Worm (Caenorhabditis elegans): ENCODE results near the gene mdt-11.
A peak's percentile ranks its signal among the peaks of the same experiment; 100 is the strongest.

The mdt-11 gene

DNA sequence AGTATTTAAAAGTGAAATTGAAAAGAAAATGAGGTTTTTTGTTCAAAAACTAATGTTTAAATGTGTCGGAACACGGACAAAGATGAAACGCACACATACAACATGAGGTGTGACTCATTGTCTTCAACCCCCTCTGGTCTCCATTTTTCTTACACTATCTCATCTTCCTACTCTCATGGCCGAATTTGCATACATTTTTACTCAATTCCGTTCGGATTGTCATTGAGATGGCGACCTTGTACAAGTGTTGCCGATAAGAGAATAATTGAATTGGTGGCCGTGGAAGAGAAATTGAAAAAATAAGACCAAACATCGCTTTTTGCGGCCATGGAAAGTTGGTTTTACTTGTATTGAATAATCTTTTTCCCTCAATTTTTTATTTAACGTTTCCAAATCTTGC, 26.2 kb downstream of the mdt-11 start, which contains the start of gene txbp-3 (continued):
- TF ChIP-seq ekl-4 (GFP tag; IDR thresholded peaks at IDR 0.05) (no peak), hmg-1.2 (GFP tag; IDR thresholded peaks at IDR 0.05) (peak; percentile 20; the same call in 1 of the 2 replicates), F10E7.11 (tag; optimal IDR thresholded peaks at IDR 0.05) (no peak), sea-2 (GFP tag; IDR thresholded peaks at IDR 0.05) (no peak), ztf-22 (GFP tag; optimal IDR thresholded peaks at IDR 0.05) (no peak), lin-35 (GFP tag; optimal IDR thresholded peaks at IDR 0.05) (no peak), Y79H2A.3 (GFP tag; conservative IDR thresholded peaks at IDR 0.05) (no peak), hlh-26 (GFP tag; conservative IDR thresholded peaks at IDR 0.05) (no peak), ccch-3 (GFP tag; optimal IDR thresholded peaks at IDR 0.05) (no peak), snpc-4 (GFP tag; optimal IDR thresholded peaks at IDR 0.05) (no peak), snpc-4 (tag; optimal IDR thresholded peaks at IDR 0.05) (peak in 1 of 4 experiments; percentile 49), lsy-27 (tag; optimal IDR thresholded peaks at IDR 0.05; ENCODE audit: borderline replicate concordance, insufficient read depth) (no peak), attf-3 (GFP tag; conservative IDR thresholded peaks at IDR 0.05) (no peak), B0261.1 (tag; optimal IDR thresholded peaks at IDR 0.05) (no peak), F37B4.10 (GFP tag; IDR thresholded peaks at IDR 0.05) (no peak), aptf-2 (GFP tag; conservative IDR thresholded peaks at IDR 0.05) (no peak)

DNA sequence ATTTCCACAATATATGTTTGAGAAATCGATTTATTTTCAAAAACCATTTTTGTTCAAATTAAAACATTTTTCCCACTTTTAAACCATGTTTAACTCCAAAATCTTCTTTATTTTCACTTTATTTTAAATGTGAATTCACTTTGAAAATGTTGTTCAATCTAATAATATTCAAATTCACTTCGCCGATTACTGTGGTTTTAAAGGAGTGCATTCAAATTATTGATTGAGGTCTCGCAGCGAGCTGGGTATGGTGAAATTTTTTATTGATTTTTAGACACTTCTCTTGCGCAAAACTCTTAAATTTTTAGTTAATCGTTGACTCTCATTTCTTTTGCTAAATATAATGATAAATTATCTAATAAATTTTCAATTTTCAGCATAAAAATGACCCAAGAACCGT, 26.7 kb downstream of the mdt-11 start, which contains the start of gene C45G9.5:
TSS of gene C45G9.5 (plus strand) at position 378 of the 400 bp plus-strand sequence.
- TF ChIP-seq F33H1.4 (GFP tag; IDR thresholded peaks at IDR 0.05) (peak; percentile 86), gei-17 (GFP tag; optimal IDR thresholded peaks at IDR 0.05) (no peak), egl-18 (GFP tag; IDR thresholded peaks at IDR 0.05) (no peak), madf-6 (GFP tag; IDR thresholded peaks at IDR 0.05) (peak; percentile 90), atf-7 (tag; optimal IDR thresholded peaks at IDR 0.05) (no peak), zfh-2 (GFP tag; conservative IDR thresholded peaks at IDR 0.05) (no peak), let-607 (tag; optimal IDR thresholded peaks at IDR 0.05) (no peak), B0035.1 (tag; optimal IDR thresholded peaks at IDR 0.05) (no peak), pbrm-1 (GFP tag; IDR thresholded peaks at IDR 0.05) (no peak), D2030.7 (GFP tag; IDR thresholded peaks at IDR 0.05) (no peak), die-1 (tag; optimal IDR thresholded peaks at IDR 0.05) (no peak), dpff-1 (tag; optimal IDR thresholded peaks at IDR 0.05) (no peak), him-1 (tag; optimal IDR thresholded peaks at IDR 0.05) (peak; percentile 18), lsl-1 (GFP tag; optimal IDR thresholded peaks at IDR 0.05) (peak; percentile 91), hlh-26 (GFP tag; conservative IDR thresholded peaks at IDR 0.05) (no peak), ets-4 (GFP tag; optimal IDR thresholded peaks at IDR 0.05) (no peak), Y56A3A.18 (GFP tag; IDR thresholded peaks at IDR 0.05) (no peak), xnd-1 (tag; optimal IDR thresholded peaks at IDR 0.05) (peak; percentile 85), efl-1 (GFP tag; optimal IDR thresholded peaks at IDR 0.05) (peak; percentile 8), ZK185.1 (tag; optimal IDR thresholded peaks at IDR 0.05; ENCODE audit: poor library complexity, severe bottlenecking) (no peak), lin-35 (GFP tag; optimal IDR thresholded peaks at IDR 0.05) (no peak), mes-4 (tag; optimal IDR thresholded peaks at IDR 0.05) (no peak), pha-4 (tag; optimal IDR thresholded peaks at IDR 0.05) (no peak), lin-54 (GFP tag; optimal IDR thresholded peaks at IDR 0.05) (peak; percentile 82), F57C9.4 (tag; optimal IDR thresholded peaks at IDR 0.05) (no peak)
